Fruit fly (Drosophila melanogaster) whole organism, adult: ENCODE results near the gene CG34179.

Source experiments
- CG11617 ChIP-seq: fragments of 200-800 bp; sonication (Bioruptor generic); optimal IDR thresholded peaks from 2 replicates; lab custom pipeline; 2017; ENCODE audit warnings: mild to moderate bottlenecking, missing biosample characterization, missing genetic modification reagents, missing genetic modification characterization
- CG12768 ChIP-seq: fragments of 200-800 bp; sonication (Bioruptor generic); optimal IDR thresholded peaks from 2 replicates; lab custom pipeline; 2017; ENCODE audit warnings: missing biosample characterization, missing genetic modification characterization, mild to moderate bottlenecking, moderate library complexity, missing genetic modification reagents
- CG14711 ChIP-seq: fragments of 200-800 bp; sonication (Bioruptor generic); optimal IDR thresholded peaks from 2 replicates; lab custom pipeline; 2018; ENCODE audit warnings: missing biosample characterization, mild to moderate bottlenecking, missing genetic modification characterization, moderate library complexity
- CG1620 ChIP-seq: fragments of 200-800 bp; sonication (Bioruptor generic); optimal IDR thresholded peaks from 2 replicates; lab custom pipeline; 2016; ENCODE audit warnings: missing biosample characterization, missing genetic modification characterization
- CG33017 ChIP-seq: fragments of 200-800 bp; sonication (Bioruptor generic); optimal IDR thresholded peaks from 2 replicates; lab custom pipeline; 2018; ENCODE audit warnings: missing biosample characterization, mild to moderate bottlenecking, missing genetic modification characterization, moderate library complexity
- CG5204 ChIP-seq: fragments of 200-800 bp; sonication (Bioruptor generic); optimal IDR thresholded peaks from 2 replicates; lab custom pipeline; 2016; ENCODE audit warnings: missing biosample characterization, missing genetic modification characterization
- CG7045 ChIP-seq: fragments of 200-800 bp; sonication (Bioruptor generic); optimal IDR thresholded peaks from 2 replicates; lab custom pipeline; 2017; ENCODE audit warnings: missing biosample characterization, mild to moderate bottlenecking, missing genetic modification characterization
- CG7101 ChIP-seq: fragments of 200-800 bp; sonication (Bioruptor generic); optimal IDR thresholded peaks from 2 replicates; lab custom pipeline; 2018; ENCODE audit warnings: missing biosample characterization, mild to moderate bottlenecking, missing genetic modification characterization, moderate library complexity
- Clk ChIP-seq: fragments of 200-800 bp; sonication (Bioruptor generic); optimal IDR thresholded peaks from 2 replicates; lab custom pipeline; 2017; ENCODE audit warnings: missing biosample characterization, missing genetic modification characterization
- Crg-1 ChIP-seq: fragments of 200-800 bp; sonication (Bioruptor generic); optimal IDR thresholded peaks from 2 replicates; lab custom pipeline; 2016; ENCODE audit warnings: missing biosample characterization, missing genetic modification characterization
- Hr96 ChIP-seq: fragments of 200-800 bp; sonication (Bioruptor generic); optimal IDR thresholded peaks from 2 replicates; lab custom pipeline; 2016; ENCODE audit warnings: missing biosample characterization, missing genetic modification characterization
- Mnt ChIP-seq: fragments of 200-800 bp; sonication (Bioruptor generic); optimal IDR thresholded peaks from 2 replicates; lab custom pipeline; 2016; ENCODE audit warnings: missing biosample characterization, mild to moderate bottlenecking, missing genetic modification characterization
- bab1 ChIP-seq: fragments of 200-800 bp; sonication (Bioruptor generic); optimal IDR thresholded peaks from 3 replicates; lab custom pipeline; 2019; ENCODE audit warnings: missing biosample characterization, mild to moderate bottlenecking, missing genetic modification characterization, moderate library complexity
- cic ChIP-seq: fragments of 200-800 bp; sonication (Bioruptor generic); optimal IDR thresholded peaks from 2 replicates; lab custom pipeline; 2017; ENCODE audit warnings: missing biosample characterization, mild to moderate bottlenecking, missing genetic modification characterization, moderate library complexity
- cnc ChIP-seq, 2 experiments: fragments of >200 bp; optimal IDR thresholded peaks; 2 replicates each; lab custom pipeline; 2017
- kay ChIP-seq: fragments of 200-800 bp; sonication (Bioruptor generic); peaks from one replicate; lab custom pipeline; 2016; ENCODE audit warnings: missing biosample characterization, missing genetic modification characterization, borderline replicate concordance
- ovo ChIP-seq: fragments of 200-800 bp; sonication (Bioruptor generic); optimal IDR thresholded peaks from 2 replicates; lab custom pipeline; 2016; ENCODE audit warnings: missing biosample characterization, missing genetic modification characterization
- pad ChIP-seq: fragments of 200-800 bp; sonication (Bioruptor generic); optimal IDR thresholded peaks from 3 replicates; lab custom pipeline; 2017; ENCODE audit warnings: missing biosample characterization, missing genetic modification characterization, mild to moderate bottlenecking, moderate library complexity, missing genetic modification reagents
- tj ChIP-seq: fragments of 200-800 bp; sonication (Bioruptor generic); optimal IDR thresholded peaks from 3 replicates; lab custom pipeline; 2017; ENCODE audit warnings: missing biosample characterization, mild to moderate bottlenecking, missing genetic modification characterization, moderate library complexity
- toe ChIP-seq: fragments of 200-800 bp; sonication (Bioruptor generic); optimal IDR thresholded peaks from 2 replicates; lab custom pipeline; 2016; ENCODE audit warnings: missing biosample characterization, missing genetic modification characterization

CG34179 gene

dm6 chr2L:6045972-6046718 is 2.4 kb downstream of the CG34179 start, which contains the start of gene Pfas:
Gene Pfas (minus strand): TSS chr2L:6046050.
- TF ChIP-seq CG5204 (GFP tag; lab: Kevin White, UChicago) (no peak), Mnt (GFP tag; lab: Kevin White, UChicago) (peak; percentile 85), tj (peak; percentile 97), bab1 (GFP tag; lab: Kevin White, UChicago) (peak; percentile 62), CG12768 (peak; percentile 62), CG14711 (peak; percentile 75), CG7101 (tag; lab: Kevin White, UChicago) (peak; percentile 85), ovo (GFP tag; lab: Kevin White, UChicago) (no peak), CG11617 (peak; percentile 73), CG1620 (GFP tag; lab: Kevin White, UChicago) (peak; percentile 69), kay (GFP tag; lab: Kevin White, UChicago) (no peak), toe (GFP tag; lab: Kevin White, UChicago) (no peak), pad (peak; percentile 100), CG33017 (tag; lab: Kevin White, UChicago) (peak; percentile 76), cnc (optimal IDR thresholded peaks at IDR 0.05; lab: Kevin White, UChicago) (no peak), Clk (peak; percentile 12), cic (GFP tag; lab: Kevin White, UChicago) (peak; percentile 69), CG7045 (GFP tag; lab: Kevin White, UChicago) (peak; percentile 38), Hr96 (GFP tag; lab: Kevin White, UChicago) (peak; percentile 72), Crg-1 (peak; percentile 89)

dm6 chr2L:6045484-6045883 is 3.0 kb downstream of the CG34179 start:
- no peak for TF ChIP-seq Hr96 (GFP tag; lab: Kevin White, UChicago)
- TF ChIP-seq cnc (optimal IDR thresholded peaks at IDR 0.05; lab: Kevin White, UChicago) = no peak
- TF ChIP-seq Clk = no peak
- no peak for TF ChIP-seq toe (GFP tag; lab: Kevin White, UChicago)
- no peak for TF ChIP-seq CG7045 (GFP tag; lab: Kevin White, UChicago)
- no peak for TF ChIP-seq Crg-1
- TF ChIP-seq CG1620 (GFP tag; lab: Kevin White, UChicago) = no peak
- no peak for TF ChIP-seq CG14711

dm6 chr2L:6037830-6038229 is 10.7 kb downstream of the CG34179 start, which contains the start of the genes CG9117 and CG31643:
Gene CG9117 (minus strand): TSS chr2L:6037902.
Gene CG31643 (plus strand): TSS chr2L:6038117.
- TF ChIP-seq CG7045 (GFP tag; lab: Kevin White, UChicago) (peak; percentile 40), Hr96 (GFP tag; lab: Kevin White, UChicago) (peak; percentile 47), bab1 (GFP tag; lab: Kevin White, UChicago) (peak; percentile 90), kay (GFP tag; lab: Kevin White, UChicago) (no peak), CG5204 (GFP tag; lab: Kevin White, UChicago) (peak; percentile 49), CG7101 (tag; lab: Kevin White, UChicago) (peak; percentile 79), toe (GFP tag; lab: Kevin White, UChicago) (no peak), Mnt (GFP tag; lab: Kevin White, UChicago) (peak; percentile 78), Crg-1 (peak; percentile 66), CG12768 (peak; percentile 66), tj (peak; percentile 73), cnc (optimal IDR thresholded peaks at IDR 0.05; lab: Kevin White, UChicago) (peak in 1 of 2 experiments; percentile 17), CG33017 (tag; lab: Kevin White, UChicago) (peak; percentile 62), CG11617 (peak; percentile 81), pad (peak; percentile 35), Clk (no peak), ovo (GFP tag; lab: Kevin White, UChicago) (peak; percentile 14), CG1620 (GFP tag; lab: Kevin White, UChicago) (no peak), CG14711 (peak; percentile 100), cic (GFP tag; lab: Kevin White, UChicago) (peak; percentile 36)

dm6 chr2L:6036710-6037109 is 11.8 kb downstream of the CG34179 start, which contains the start of gene mtm:
Gene mtm (minus strand): TSS chr2L:6037015.
- peak; percentile 39 for TF ChIP-seq tj
- peak; percentile 56 for TF ChIP-seq bab1 (GFP tag; lab: Kevin White, UChicago)
- no peak for TF ChIP-seq toe (GFP tag; lab: Kevin White, UChicago)

- no peak for TF ChIP-seq toe (GFP tag; lab: Kevin White, UChicago)
- no peak for TF ChIP-seq CG11617
- TF ChIP-seq Mnt (GFP tag; lab: Kevin White, UChicago) = no peak
- no peak for TF ChIP-seq cic (GFP tag; lab: Kevin White, UChicago)
- TF ChIP-seq tj = no peak
- no peak for TF ChIP-seq bab1 (GFP tag; lab: Kevin White, UChicago)
- no peak for TF ChIP-seq CG12768
- TF ChIP-seq ovo (GFP tag; lab: Kevin White, UChicago) = no peak
- TF ChIP-seq CG7101 (tag; lab: Kevin White, UChicago) = no peak
- no peak for TF ChIP-seq CG1620 (GFP tag; lab: Kevin White, UChicago)
Observed at dm6 chr2L:6035155-6035554, 13.4 kb downstream of the CG34179 start.

dm6 chr2L:6034344-6034743 is 14.2 kb downstream of the CG34179 start, which contains the start of gene CG9109:
Gene CG9109 (minus strand): TSS chr2L:6034423.
- TF ChIP-seq cnc (optimal IDR thresholded peaks at IDR 0.05; lab: Kevin White, UChicago) = no peak
- no peak for TF ChIP-seq pad
- no peak for TF ChIP-seq Crg-1
